Fruit fly (Drosophila melanogaster) whole organism, wandering third instar larva: ENCODE data around the gene CG33290.
A peak's percentile ranks its signal among the peaks of the same experiment; 100 is the strongest.

Experiments used
- Abd-B ChIP-seq: fragments of >200 bp; optimal IDR thresholded peaks from 2 replicates; lab custom pipeline; 2017; ENCODE audit warnings: missing biosample characterization, missing genetic modification characterization
- CG32264 ChIP-seq: fragments of 200-800 bp; sonication (Bioruptor generic); optimal IDR thresholded peaks from 2 replicates; lab custom pipeline; 2016; ENCODE audit warnings: missing biosample characterization, missing genetic modification characterization
- CG9705 ChIP-seq: fragments of 200-800 bp; sonication (Bioruptor generic); optimal IDR thresholded peaks from 2 replicates; lab custom pipeline; 2018; ENCODE audit warnings: missing biosample characterization, mild to moderate bottlenecking, missing genetic modification characterization
- Dif ChIP-seq: fragments of 200-275, 200-300 bp; sonication (Bioruptor generic); optimal IDR thresholded peaks from 2 replicates; lab custom pipeline; 2018; ENCODE audit warnings: missing biosample characterization, missing genetic modification characterization; ENCODE audit not compliant: partially characterized antibody
- HLH106 ChIP-seq: fragments of 200-800 bp; optimal IDR thresholded peaks from 3 replicates; lab custom pipeline; 2019; ENCODE audit warnings: missing biosample characterization, mild to moderate bottlenecking, missing genetic modification characterization, moderate library complexity
- Hnf4 ChIP-seq: fragments of 200-800 bp; sonication (Bioruptor generic); optimal IDR thresholded peaks from 2 replicates; lab custom pipeline; 2016; ENCODE audit warnings: missing biosample characterization, mild to moderate bottlenecking, missing genetic modification characterization
- Hr83 ChIP-seq: fragments of 200-300 bp; sonication (Bioruptor generic); optimal IDR thresholded peaks from 2 replicates; lab custom pipeline; 2016; ENCODE audit warnings: missing biosample characterization, mild to moderate bottlenecking, missing genetic modification characterization, moderate library complexity; ENCODE audit not compliant: poor library complexity, severe bottlenecking
- Jra ChIP-seq: sonication (Bioruptor generic); optimal IDR thresholded peaks from 2 replicates; lab custom pipeline; 2016; ENCODE audit warnings: missing biosample characterization, missing genetic modification characterization
- Mio ChIP-seq: sonication (Bioruptor generic); optimal IDR thresholded peaks from 2 replicates; lab custom pipeline; 2016; ENCODE audit warnings: missing biosample characterization, missing genetic modification characterization
- Myc ChIP-seq: fragments of >200 bp; optimal IDR thresholded peaks from 2 replicates; lab custom pipeline; 2017
- N ChIP-seq: fragments of >200 bp; optimal IDR thresholded peaks from 2 replicates; lab custom pipeline; 2018; ENCODE audit warnings: missing biosample characterization, missing external identifiers, missing genetic modification characterization
- Rel ChIP-seq, 2 experiments: fragments of 200-800 bp; sonication (Bioruptor generic) in 1 of 2; optimal IDR thresholded peaks; 2 replicates in 1 of 2; 3 replicates in 1 of 2; lab custom pipeline; 2016 to 2019; ENCODE audit warnings: mild to moderate bottlenecking in 2 of 2, missing biosample characterization in 2 of 2, missing genetic modification characterization in 2 of 2, moderate library complexity in 1 of 2
- br ChIP-seq: fragments of 200-800 bp; sonication (Bioruptor generic); optimal IDR thresholded peaks from 2 replicates; lab custom pipeline; 2016; ENCODE audit warnings: missing biosample characterization, missing genetic modification characterization
- brk ChIP-seq: fragments of 200-800 bp; sonication (Bioruptor generic); optimal IDR thresholded peaks from 2 replicates; lab custom pipeline; 2016; ENCODE audit warnings: missing biosample characterization, mild to moderate bottlenecking, missing genetic modification characterization
- dl ChIP-seq, 2 experiments: fragments of 175-275, 200-275 bp in 1 of 2; fragments of 200-275 bp in 1 of 2; sonication (Bioruptor generic); optimal IDR thresholded peaks; lab custom pipeline; 2018; ENCODE audit warnings: mild to moderate bottlenecking in 2 of 2, missing biosample characterization in 2 of 2, missing genetic modification characterization in 2 of 2, moderate library complexity in 2 of 2; ENCODE audit not compliant: partially characterized antibody in 2 of 2, insufficient read depth in 1 of 2
- dmrt93B ChIP-seq: fragments of 200-800 bp; sonication (Bioruptor generic); optimal IDR thresholded peaks from 2 replicates; lab custom pipeline; 2018; ENCODE audit warnings: missing biosample characterization, mild to moderate bottlenecking, missing genetic modification characterization
- dsf ChIP-seq: sonication (Bioruptor generic); optimal IDR thresholded peaks from 2 replicates; lab custom pipeline; 2016; ENCODE audit warnings: missing biosample characterization, missing genetic modification characterization, borderline replicate concordance
- ey ChIP-seq: fragments of 200-800 bp; sonication (Bioruptor generic); optimal IDR thresholded peaks from 2 replicates; lab custom pipeline; 2016; ENCODE audit warnings: missing biosample characterization, missing genetic modification characterization
- h ChIP-seq: fragments of 200-800 bp; sonication (Bioruptor generic); optimal IDR thresholded peaks from 3 replicates; lab custom pipeline; 2016; ENCODE audit warnings: missing biosample characterization, mild to moderate bottlenecking, missing genetic modification characterization
- jim ChIP-seq: fragments of 175-275, 200-325 bp; sonication (Bioruptor generic); optimal IDR thresholded peaks from 2 replicates; lab custom pipeline; 2016; ENCODE audit warnings: missing biosample characterization, mild to moderate bottlenecking, missing genetic modification characterization
- lola ChIP-seq: fragments of >200 bp; optimal IDR thresholded peaks from 2 replicates; lab custom pipeline; 2017; ENCODE audit warnings: missing biosample characterization, missing genetic modification characterization
- pan ChIP-seq: fragments of >200 bp; optimal IDR thresholded peaks from 2 replicates; lab custom pipeline; 2017
- psq ChIP-seq: fragments of 200-800 bp; sonication (Bioruptor generic); optimal IDR thresholded peaks from 3 replicates; lab custom pipeline; 2017; ENCODE audit warnings: missing biosample characterization, mild to moderate bottlenecking, missing genetic modification characterization, moderate library complexity
- rgr ChIP-seq: fragments of 200-800 bp; sonication (Bioruptor generic); optimal IDR thresholded peaks from 3 replicates; lab custom pipeline; 2016; ENCODE audit warnings: missing biosample characterization, mild to moderate bottlenecking, missing genetic modification characterization
- sv ChIP-seq: fragments of 200-800 bp; sonication (Bioruptor generic); optimal IDR thresholded peaks from 3 replicates; lab custom pipeline; 2016; ENCODE audit warnings: missing biosample characterization, missing genetic modification characterization
- tai ChIP-seq: sonication (Bioruptor generic); optimal IDR thresholded peaks from 2 replicates; lab custom pipeline; 2016; ENCODE audit warnings: missing biosample characterization, missing genetic modification characterization
- usp ChIP-seq: fragments of >200 bp; optimal IDR thresholded peaks from 2 replicates; lab custom pipeline; 2017; ENCODE audit warnings: missing biosample characterization, missing genetic modification characterization
- woc ChIP-seq: sonication (Bioruptor generic); optimal IDR thresholded peaks from 2 replicates; lab custom pipeline; 2016; ENCODE audit warnings: missing biosample characterization, mild to moderate bottlenecking, missing genetic modification characterization

The CG33290 gene

DNA sequence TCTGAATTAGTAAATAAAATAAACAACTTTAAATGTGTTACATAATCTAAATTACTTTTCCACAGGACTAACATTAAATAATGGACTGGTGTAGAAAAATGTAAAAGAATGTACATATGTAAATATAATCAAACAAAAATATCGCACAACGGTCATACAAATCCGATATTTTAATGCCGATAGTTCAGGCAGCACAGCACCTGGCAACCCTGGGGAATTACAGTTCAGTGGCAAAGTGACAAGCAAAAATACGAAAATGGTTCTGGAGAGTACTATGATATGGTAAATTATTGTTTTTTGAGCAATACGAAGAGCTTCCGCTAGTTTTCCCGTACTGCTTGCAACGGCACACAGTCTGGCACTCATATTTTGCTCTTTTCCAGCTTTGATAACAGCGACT is 5.3 kb upstream of the CG33290 start, which contains the start of gene Rpn10:
Gene Rpn10 (plus strand): TSS at position 144 of the 400 bp plus-strand sequence.
- TF ChIP-seq dsf (GFP tag; lab: Kevin White, UChicago) = no peak
- TF ChIP-seq Hr83 (GFP tag; lab: Kevin White, UChicago) = peak; percentile 61
- TF ChIP-seq Dif (GFP tag; lab: Kevin White, UChicago) = no peak
- TF ChIP-seq dmrt93B (GFP tag; lab: Kevin White, UChicago) = no peak
- TF ChIP-seq Hnf4 (GFP tag; lab: Kevin White, UChicago) = peak; percentile 57
- no peak for TF ChIP-seq brk (GFP tag; lab: Kevin White, UChicago)
- TF ChIP-seq ey (GFP tag; lab: Kevin White, UChicago) = peak; percentile 2
- TF ChIP-seq woc (GFP tag; lab: Kevin White, UChicago) = no peak
- TF ChIP-seq rgr (GFP tag; lab: Kevin White, UChicago) = no peak
- TF ChIP-seq Rel (GFP tag; optimal IDR thresholded peaks at IDR 0.05; lab: Kevin White, UChicago) = no peak
- peak; percentile 73 for TF ChIP-seq Rel (tag; optimal IDR thresholded peaks at IDR 0.05; lab: Kevin White, UChicago)
- peak; percentile 75 for TF ChIP-seq tai (GFP tag; lab: Kevin White, UChicago)
- peak; percentile 31 for TF ChIP-seq Jra
- TF ChIP-seq h (GFP tag; lab: Kevin White, UChicago) = no peak
- no peak for TF ChIP-seq lola

DNA sequence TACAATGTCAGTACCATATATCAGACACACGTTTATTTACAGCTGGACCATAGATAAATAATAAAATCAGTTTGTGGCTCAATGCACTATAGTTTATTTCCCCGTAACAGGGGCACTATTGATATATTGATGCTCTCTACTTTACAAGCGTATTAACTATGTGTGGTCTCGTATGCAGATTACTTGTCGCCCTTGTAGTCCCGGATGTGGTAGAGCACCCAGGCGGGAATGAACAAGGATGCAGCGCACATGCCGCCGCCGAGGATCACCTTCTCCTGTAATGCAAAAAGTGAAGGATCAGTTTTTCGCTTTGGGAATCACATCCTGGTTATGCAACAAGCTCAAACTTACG is 3.3 kb upstream of the CG33290 start:
- TF ChIP-seq ey (GFP tag; lab: Kevin White, UChicago) (no peak), pan (lab: Kevin White, UChicago) (no peak)
- TF ChIP-seq, all 38 proteins: peak for 0

DNA sequence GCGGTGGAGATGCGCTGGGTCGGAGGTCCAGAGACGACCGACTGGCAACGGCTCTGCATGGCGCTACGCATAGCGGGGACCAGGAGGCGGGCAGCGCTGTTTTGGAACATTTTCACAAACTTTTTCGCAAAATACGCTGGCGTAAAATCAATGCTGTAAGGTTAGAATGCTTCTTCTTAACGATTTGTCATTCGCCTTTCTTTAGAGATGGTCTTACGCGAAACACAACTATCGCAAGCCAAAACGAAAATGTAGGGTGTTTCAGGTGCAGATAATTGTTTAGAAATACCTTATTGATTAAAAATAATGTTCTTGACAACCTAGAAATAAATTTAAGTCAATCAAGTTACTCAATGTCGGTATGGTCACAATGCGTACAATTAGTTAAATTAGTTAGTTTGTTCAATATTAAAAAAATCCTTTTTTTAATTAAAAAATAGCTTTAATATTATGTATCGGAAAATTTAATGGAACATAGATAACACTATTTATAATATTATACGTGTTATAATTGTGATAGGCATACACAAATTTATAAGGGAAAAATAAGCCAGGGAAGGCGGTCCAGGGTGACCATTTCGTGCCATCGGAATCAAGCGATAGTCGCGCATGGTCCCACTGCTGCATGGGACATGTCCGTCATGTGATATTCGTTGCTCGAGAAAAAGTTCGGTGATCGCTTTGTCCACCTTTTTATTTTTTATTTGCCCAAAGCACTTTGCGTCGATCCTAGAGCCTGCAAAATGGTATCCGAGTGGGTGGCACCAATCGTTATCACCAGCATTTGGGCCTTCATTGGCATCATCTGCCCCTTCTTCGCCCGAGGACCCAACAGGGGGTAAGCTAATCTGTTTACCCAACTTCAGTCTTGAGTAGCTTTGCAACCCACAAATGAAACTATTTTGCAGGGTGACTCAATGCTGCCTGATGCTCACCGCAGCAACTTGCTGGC is 2.6 kb upstream of the CG33290 start, which contains the start of the genes COX8 and VhaM9.7-b:
Gene COX8 (minus strand): TSS at position 203 of the 952 bp plus-strand sequence.
Gene VhaM9.7-b (plus strand): TSS at position 618 of the 952 bp plus-strand sequence.
- TF ChIP-seq N (GFP tag; lab: Kevin White, UChicago) = no peak
- TF ChIP-seq Abd-B (GFP tag; lab: Kevin White, UChicago) = no peak
- TF ChIP-seq ey (GFP tag; lab: Kevin White, UChicago) = peak; percentile 48
- TF ChIP-seq dsf (GFP tag; lab: Kevin White, UChicago) = peak; percentile 69
- TF ChIP-seq jim (GFP tag; lab: Kevin White, UChicago) = no peak
- no peak for TF ChIP-seq dl (GFP tag; optimal IDR thresholded peaks at IDR 0.05; lab: Kevin White, UChicago; ENCODE audit: insufficient read depth in 1 of 2, partially characterized antibody in 2 of 2)
- no peak for TF ChIP-seq HLH106 (tag; lab: Kevin White, UChicago)
- peak; percentile 86 for TF ChIP-seq woc (GFP tag; lab: Kevin White, UChicago)
- TF ChIP-seq psq (GFP tag; lab: Kevin White, UChicago) = peak; percentile 17
- TF ChIP-seq CG9705 (GFP tag; lab: Kevin White, UChicago) = peak; percentile 63
- TF ChIP-seq rgr (GFP tag; lab: Kevin White, UChicago) = no peak
- TF ChIP-seq brk (GFP tag; lab: Kevin White, UChicago) = peak; percentile 71
- peak; percentile 11 for TF ChIP-seq Myc (lab: Kevin White, UChicago)
- TF ChIP-seq sv (GFP tag; lab: Kevin White, UChicago) = peak; percentile 36
- TF ChIP-seq Hnf4 (GFP tag; lab: Kevin White, UChicago) = peak; percentile 56
- TF ChIP-seq pan (lab: Kevin White, UChicago) = no peak
- TF ChIP-seq h (GFP tag; lab: Kevin White, UChicago) = no peak
- peak; percentile 83 for TF ChIP-seq Hr83 (GFP tag; lab: Kevin White, UChicago)
- no peak for TF ChIP-seq Mio
- TF ChIP-seq Rel (GFP tag; optimal IDR thresholded peaks at IDR 0.05; lab: Kevin White, UChicago) = no peak
- peak; percentile 86 for TF ChIP-seq Rel (tag; optimal IDR thresholded peaks at IDR 0.05; lab: Kevin White, UChicago)

DNA sequence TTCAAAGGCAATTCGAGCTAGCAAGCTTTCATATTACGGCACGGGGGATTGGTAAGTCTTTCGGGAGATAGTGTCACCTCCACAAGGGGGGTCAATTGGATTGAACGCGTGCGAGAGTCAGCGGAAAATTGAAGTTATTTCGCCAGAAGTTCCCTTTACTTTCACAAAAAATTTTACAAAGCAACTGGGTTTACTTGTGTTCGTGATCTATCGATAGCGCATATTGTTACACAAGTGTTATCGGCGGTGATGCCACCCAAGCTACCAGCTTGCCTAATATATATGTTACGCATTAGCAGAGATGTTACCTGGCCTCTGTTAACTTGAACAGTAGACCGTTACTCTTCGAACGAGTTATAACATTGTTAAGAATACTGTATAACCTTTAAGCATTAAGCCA is 12.6 kb downstream of the CG33290 start, which contains the start of gene Wnk:
Gene Wnk (minus strand): TSS at position 177 of the 400 bp plus-strand sequence.
- TF ChIP-seq rgr (GFP tag; lab: Kevin White, UChicago) (no peak), Rel (GFP tag; optimal IDR thresholded peaks at IDR 0.05; lab: Kevin White, UChicago) (no peak), Rel (tag; optimal IDR thresholded peaks at IDR 0.05; lab: Kevin White, UChicago) (no peak), Myc (lab: Kevin White, UChicago) (no peak), Dif (GFP tag; lab: Kevin White, UChicago) (no peak), usp (GFP tag; lab: Kevin White, UChicago) (no peak), N (GFP tag; lab: Kevin White, UChicago) (no peak), woc (GFP tag; lab: Kevin White, UChicago) (no peak), CG32264 (GFP tag; lab: Kevin White, UChicago) (no peak), Hnf4 (GFP tag; lab: Kevin White, UChicago) (no peak), HLH106 (tag; lab: Kevin White, UChicago) (no peak), br (GFP tag; lab: Kevin White, UChicago) (no peak), Abd-B (GFP tag; lab: Kevin White, UChicago) (no peak)
